Worm (Caenorhabditis elegans): ENCODE data around the gene zif-1.

zif-1 gene

DNA sequence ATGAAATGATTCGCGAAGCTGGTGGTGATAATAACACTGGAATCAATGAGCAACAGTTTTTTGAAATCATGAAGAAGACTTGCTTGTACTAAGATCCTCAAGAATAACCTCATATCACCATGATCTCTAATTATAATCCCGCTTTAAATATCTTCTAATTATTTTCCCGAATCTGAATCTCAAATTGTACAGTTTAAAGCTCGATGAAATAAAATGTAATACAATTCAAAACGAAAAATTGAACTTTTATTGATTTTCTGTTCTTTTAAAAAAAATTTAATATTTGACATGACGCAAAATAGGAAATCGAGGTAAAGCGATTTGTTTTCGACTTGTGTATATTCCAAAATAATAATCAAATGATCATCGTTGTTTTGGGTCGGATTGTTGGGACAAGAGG, 27.7 kb upstream of the zif-1 start (continued):
- TF ChIP-seq lin-35 (GFP tag; optimal IDR thresholded peaks at IDR 0.05): peak in 1 of 3 experiments; percentile 19
- no peak for TF ChIP-seq hlh-26 (GFP tag; conservative IDR thresholded peaks at IDR 0.05)
- TF ChIP-seq aptf-3 (GFP tag; IDR thresholded peaks at IDR 0.05): no peak
- TF ChIP-seq somi-1 (GFP tag; optimal IDR thresholded peaks at IDR 0.05): peak; percentile 38
- TF ChIP-seq lsl-1 (GFP tag; optimal IDR thresholded peaks at IDR 0.05): no peak
- no peak for TF ChIP-seq F55B11.4 (tag; optimal IDR thresholded peaks at IDR 0.05; ENCODE audit: borderline replicate concordance, insufficient read depth)
- TF ChIP-seq snpc-4 (GFP tag; optimal IDR thresholded peaks at IDR 0.05): no peak
- no peak for TF ChIP-seq snpc-4 (tag; optimal IDR thresholded peaks at IDR 0.05)
- no peak for TF ChIP-seq zfh-2 (GFP tag; conservative IDR thresholded peaks at IDR 0.05)
- TF ChIP-seq cebp-2 (GFP tag; IDR thresholded peaks at IDR 0.05): no peak
- peak; percentile 17 for TF ChIP-seq die-1 (tag; optimal IDR thresholded peaks at IDR 0.05)
- no peak for TF ChIP-seq snpc-3.4 (tag; optimal IDR thresholded peaks at IDR 0.05)
- TF ChIP-seq lir-1 (GFP tag; conservative IDR thresholded peaks at IDR 0.05): no peak
- no peak for TF ChIP-seq ceh-79 (tag; optimal IDR thresholded peaks at IDR 0.05)
- peak; percentile 47; the same call in 1 of the 2 replicates for TF ChIP-seq hsf-1 (GFP tag; IDR thresholded peaks at IDR 0.05)
- no peak for TF ChIP-seq F37B4.10 (GFP tag; IDR thresholded peaks at IDR 0.05)
- no peak for TF ChIP-seq hmg-1.2 (GFP tag; IDR thresholded peaks at IDR 0.05)
- no peak for TF ChIP-seq cebp-1 (GFP tag; IDR thresholded peaks at IDR 0.05)
- peak; percentile 43 for TF ChIP-seq cebp-1 (tag; optimal IDR thresholded peaks at IDR 0.05)
- TF ChIP-seq D2030.7 (GFP tag; IDR thresholded peaks at IDR 0.05): peak; percentile 31; the same call in 1 of the 2 replicates
- no peak for TF ChIP-seq ceh-100 (GFP tag; IDR thresholded peaks at IDR 0.05)
- TF ChIP-seq B0019.2 (GFP tag; conservative IDR thresholded peaks at IDR 0.05): no peak
- 0 out of 2 replicates have a peak, but pooled peaks have one; percentile 39 for TF ChIP-seq dox-1 (GFP tag; IDR thresholded peaks at IDR 0.05)
- no peak for TF ChIP-seq bed-2 (GFP tag; IDR thresholded peaks at IDR 0.05)
- TF ChIP-seq ztf-18 (tag; optimal IDR thresholded peaks at IDR 0.05): peak; percentile 17
- peak; percentile 48 for TF ChIP-seq athp-1 (tag; optimal IDR thresholded peaks at IDR 0.05)
- TF ChIP-seq F23B12.7 (tag; optimal IDR thresholded peaks at IDR 0.05; ENCODE audit: insufficient read depth): peak; percentile 23
- peak; percentile 70 for TF ChIP-seq repo-1 (tag; optimal IDR thresholded peaks at IDR 0.05)
- TF ChIP-seq pha-4 (tag; optimal IDR thresholded peaks at IDR 0.05): no peak
- TF ChIP-seq nfyb-1 (GFP tag; IDR thresholded peaks at IDR 0.05): peak; percentile 50; the same call in 1 of the 2 replicates
- TF ChIP-seq hmg-20 (GFP tag; IDR thresholded peaks at IDR 0.05): no peak
- no peak for TF ChIP-seq dpl-1 (GFP tag; optimal IDR thresholded peaks at IDR 0.05)
- no peak for TF ChIP-seq xnd-1 (tag; optimal IDR thresholded peaks at IDR 0.05)
- no peak for TF ChIP-seq unc-62 (GFP tag; optimal IDR thresholded peaks at IDR 0.05)
- no peak for TF ChIP-seq F57C9.4 (tag; optimal IDR thresholded peaks at IDR 0.05)
- no peak for TF ChIP-seq pbrm-1 (GFP tag; IDR thresholded peaks at IDR 0.05)
- no peak for TF ChIP-seq him-1 (tag; optimal IDR thresholded peaks at IDR 0.05)
- TF ChIP-seq attf-5 (GFP tag; optimal IDR thresholded peaks at IDR 0.05): no peak
- no peak for TF ChIP-seq mes-4 (tag; optimal IDR thresholded peaks at IDR 0.05)
- TF ChIP-seq egrh-3 (GFP tag; IDR thresholded peaks at IDR 0.05): no peak
- TF ChIP-seq let-607 (tag; optimal IDR thresholded peaks at IDR 0.05): peak in 1 of 2 experiments; percentile 54
- TF ChIP-seq ets-4 (GFP tag; optimal IDR thresholded peaks at IDR 0.05): no peak
- peak; percentile 27 for TF ChIP-seq atf-7 (tag; optimal IDR thresholded peaks at IDR 0.05)
- TF ChIP-seq efl-1 (GFP tag; optimal IDR thresholded peaks at IDR 0.05): no peak
- no peak for TF ChIP-seq lin-26 (GFP tag; IDR thresholded peaks at IDR 0.05)
- TF ChIP-seq egl-44 (GFP tag; IDR thresholded peaks at IDR 0.05): no peak
- TF ChIP-seq F52B5.7 (tag; optimal IDR thresholded peaks at IDR 0.05): no peak
- TF ChIP-seq ccch-3 (GFP tag; optimal IDR thresholded peaks at IDR 0.05): no peak
- TF ChIP-seq attf-3 (GFP tag; conservative IDR thresholded peaks at IDR 0.05): no peak
- TF ChIP-seq madf-8 (GFP tag; conservative IDR thresholded peaks at IDR 0.05): no peak
